Worm (Caenorhabditis elegans): ENCODE results near the gene gst-16.
"Not testable (repeated sequence)": the region's sequence is repeated elsewhere in the genome, so short reads cannot be mapped to it uniquely, and the experiment has no call there.

DNA sequence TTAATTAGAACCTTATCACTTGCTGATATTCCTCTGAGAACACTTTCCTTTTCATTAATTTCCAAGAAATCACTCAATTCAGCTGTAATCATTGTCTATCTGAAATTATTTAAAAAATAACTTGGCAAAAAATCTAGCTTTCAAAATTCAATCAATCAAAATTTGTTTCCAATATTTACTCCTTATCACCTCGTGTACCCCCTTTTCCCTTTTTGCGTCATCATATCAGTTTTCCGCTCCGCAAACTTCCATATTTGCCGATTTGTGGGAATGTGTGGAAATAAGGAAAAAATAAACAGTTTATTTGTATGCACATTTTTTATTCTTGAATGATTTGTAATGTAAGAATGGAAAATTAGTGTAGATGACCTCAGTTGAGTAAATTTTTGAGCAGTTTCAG, 37.8 kb upstream of the gst-16 start, which contains the start of gene C31C9.6:
- TF ChIP-seq mdl-1, sox-4, nhr-84 (tag; optimal IDR thresholded peaks at IDR 0.05): not testable (repeated sequence)

Data from whole organism, L1 larva.